Fruit fly (Drosophila melanogaster) whole organism, wandering third instar larva: ENCODE measurements around the gene CG4496.

Experiments
- Hr78 ChIP-seq: fragments of >200 bp; optimal IDR thresholded peaks from 2 replicates; lab custom pipeline; 2017; ENCODE audit warnings: missing biosample characterization, missing genetic modification characterization
- Hr83 ChIP-seq: fragments of 200-300 bp; sonication (Bioruptor generic); optimal IDR thresholded peaks from 2 replicates; lab custom pipeline; 2016; ENCODE audit warnings: missing biosample characterization, mild to moderate bottlenecking, missing genetic modification characterization, moderate library complexity; ENCODE audit not compliant: poor library complexity, severe bottlenecking
- Myc ChIP-seq: fragments of >200 bp; optimal IDR thresholded peaks from 2 replicates; lab custom pipeline; 2017
- brk ChIP-seq: fragments of 200-800 bp; sonication (Bioruptor generic); optimal IDR thresholded peaks from 2 replicates; lab custom pipeline; 2016; ENCODE audit warnings: missing biosample characterization, mild to moderate bottlenecking, missing genetic modification characterization
- ey ChIP-seq: fragments of 200-800 bp; sonication (Bioruptor generic); optimal IDR thresholded peaks from 2 replicates; lab custom pipeline; 2016; ENCODE audit warnings: missing biosample characterization, missing genetic modification characterization
- fru ChIP-seq: fragments of 200-800 bp; sonication (Bioruptor generic); optimal IDR thresholded peaks from 3 replicates; lab custom pipeline; 2016; ENCODE audit warnings: missing biosample characterization, mild to moderate bottlenecking, missing genetic modification characterization
- h ChIP-seq: fragments of 200-800 bp; sonication (Bioruptor generic); optimal IDR thresholded peaks from 3 replicates; lab custom pipeline; 2016; ENCODE audit warnings: missing biosample characterization, mild to moderate bottlenecking, missing genetic modification characterization
- lola ChIP-seq: fragments of >200 bp; optimal IDR thresholded peaks from 2 replicates; lab custom pipeline; 2017; ENCODE audit warnings: missing biosample characterization, missing genetic modification characterization
- pan ChIP-seq: fragments of >200 bp; optimal IDR thresholded peaks from 2 replicates; lab custom pipeline; 2017

DNA sequence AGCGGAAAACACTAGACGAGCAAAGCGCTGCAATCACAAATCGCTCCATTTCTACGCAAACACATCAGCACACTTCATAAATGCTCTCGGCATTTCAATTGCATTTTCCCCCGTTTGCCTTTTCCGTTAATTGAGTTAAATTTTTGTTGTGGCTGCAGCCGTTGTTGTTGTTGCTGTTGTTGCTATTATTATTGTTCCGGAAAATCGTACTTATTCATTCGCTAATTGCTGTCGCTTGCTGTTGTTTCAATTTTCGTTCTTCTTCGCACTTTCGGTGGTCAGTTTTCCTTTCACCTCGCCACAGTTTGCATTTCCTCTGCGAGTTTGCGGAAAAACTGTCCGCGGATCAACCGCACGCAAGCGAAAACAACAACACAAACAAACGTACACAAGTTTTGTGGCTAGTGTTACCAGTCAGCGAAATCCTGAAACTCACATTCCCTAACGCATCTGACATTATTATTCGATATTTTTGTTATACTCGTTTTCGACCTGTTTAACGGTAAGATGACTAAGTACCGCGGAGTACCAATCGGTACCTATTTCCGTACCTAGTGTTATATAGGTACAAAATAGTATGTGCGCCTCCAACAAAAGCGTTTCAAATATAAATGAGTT lies 29.9 kb upstream of the CG4496 start, which contains the start of gene CG13784:
- peak; percentile 53 for TF ChIP-seq Hr83 (GFP tag; lab: Kevin White, UChicago)
- no peak for TF ChIP-seq h (GFP tag; lab: Kevin White, UChicago)
- no peak for TF ChIP-seq lola
- TF ChIP-seq Hr78 (GFP tag; lab: Kevin White, UChicago), result peak; percentile 27
- TF ChIP-seq brk (GFP tag; lab: Kevin White, UChicago), result peak; percentile 35
- TF ChIP-seq fru (GFP tag; lab: Kevin White, UChicago), result no peak
- TF ChIP-seq pan (lab: Kevin White, UChicago), result no peak
- TF ChIP-seq Myc (lab: Kevin White, UChicago), result peak; percentile 73
- no peak for TF ChIP-seq ey (GFP tag; lab: Kevin White, UChicago)
